Worm (Caenorhabditis elegans) whole organism, L1 larva: ENCODE measurements around the gene hum-5.

Source experiments
- aha-1 ChIP-seq: fragments of 150-350 bp; optimal IDR thresholded peaks from 2 replicates; lab custom pipeline; 2014; ENCODE audit warnings: missing biosample characterization, missing genetic modification characterization
- aly-2 ChIP-seq: fragments of 150-350 bp; optimal IDR thresholded peaks from 2 replicates; lab custom pipeline; 2014; ENCODE audit warnings: missing biosample characterization, missing genetic modification characterization
- ama-1 ChIP-seq: fragments of 150-350 bp; optimal IDR thresholded peaks from 2 replicates; lab custom pipeline; 2014
- blmp-1 ChIP-seq: fragments of 150-350 bp; optimal IDR thresholded peaks from 2 replicates; lab custom pipeline; 2014; ENCODE audit warnings: missing biosample characterization, missing genetic modification characterization
- ceh-88 ChIP-seq: fragments of 200-800 bp; sonication (Bioruptor generic); IDR thresholded peaks from 2 replicates; pipeline ENCODE4 v1.3.6; 2022; ENCODE audit warnings: missing genetic modification characterization, missing compliant biosample characterization
- ces-1 ChIP-seq: fragments of 150-350 bp; optimal IDR thresholded peaks from 2 replicates; lab custom pipeline; 2014; ENCODE audit warnings: missing biosample characterization, missing genetic modification reagents, missing genetic modification characterization
- dsc-1 ChIP-seq: sonication (generic microtip); optimal IDR thresholded peaks from 2 replicates; lab custom pipeline; 2016; ENCODE audit warnings: mild to moderate bottlenecking, missing genetic modification characterization, missing compliant biosample characterization
- efl-1 ChIP-seq, 4 experiments: fragments of 150-350 bp; optimal IDR thresholded peaks in 3 of 4; peaks in 1 of 4; 1 replicate in 1 of 4; 2 replicates in 3 of 4; lab custom pipeline; 2014; ENCODE audit warnings: missing biosample characterization in 2 of 4, missing genetic modification characterization in 2 of 4, missing genetic modification reagents in 2 of 4
- fkh-10 ChIP-seq: sonication (generic microtip); optimal IDR thresholded peaks from 2 replicates; lab custom pipeline; 2017; ENCODE audit warnings: missing biosample characterization, missing genetic modification reagents, missing genetic modification characterization
- fkh-8 ChIP-seq: sonication (generic microtip); optimal IDR thresholded peaks from 2 replicates; lab custom pipeline; 2016; ENCODE audit warnings: mild to moderate bottlenecking, missing genetic modification characterization, missing compliant biosample characterization
- grh-1 ChIP-seq: fragments of 200-800 bp; sonication (Bioruptor generic); IDR thresholded peaks from 2 replicates; pipeline ENCODE4 v1.3.6; 2022; ENCODE audit warnings: missing genetic modification reagents, missing genetic modification characterization, missing compliant biosample characterization
- hlh-17 ChIP-seq: fragments of 200-800 bp; sonication (Bioruptor generic); optimal IDR thresholded peaks from 2 replicates; lab custom pipeline; 2018; ENCODE audit warnings: missing genetic modification characterization, mild to moderate bottlenecking, missing compliant biosample characterization, moderate library complexity, borderline replicate concordance
- hpl-2 ChIP-seq: fragments of 150-350 bp; optimal IDR thresholded peaks from 2 replicates; lab custom pipeline; 2014; ENCODE audit warnings: missing biosample characterization, missing genetic modification reagents, missing genetic modification characterization
- isw-1 ChIP-seq: fragments of 200-800 bp; sonication (Bioruptor generic); IDR thresholded peaks from 2 replicates; pipeline ENCODE4 v1.3.6; 2022; ENCODE audit warnings: missing genetic modification characterization, missing compliant biosample characterization
- lin-14 ChIP-seq: fragments of 200-800 bp; sonication (Bioruptor generic); optimal IDR thresholded peaks from 2 replicates; lab custom pipeline; 2018; ENCODE audit warnings: mild to moderate bottlenecking, missing genetic modification characterization, moderate library complexity, missing compliant biosample characterization
- lin-39 ChIP-seq: fragments of 150-350 bp; optimal IDR thresholded peaks from 2 replicates; lab custom pipeline; 2014; ENCODE audit warnings: missing biosample characterization, missing genetic modification reagents, missing genetic modification characterization
- lsy-2 ChIP-seq, 2 experiments: fragments of 150-350 bp; optimal IDR thresholded peaks; 2 replicates each; lab custom pipeline; 2014; ENCODE audit warnings: missing biosample characterization in 2 of 2, missing genetic modification characterization in 2 of 2
- mab-9 ChIP-seq: fragments of 200-800 bp; sonication (Bioruptor generic); IDR thresholded peaks from 2 replicates; pipeline ENCODE4 v1.3.6; 2022; ENCODE audit warnings: missing genetic modification reagents, missing genetic modification characterization, missing compliant biosample characterization
- mef-2 ChIP-seq: fragments of 150-350 bp; optimal IDR thresholded peaks from 2 replicates; lab custom pipeline; 2014; ENCODE audit warnings: missing biosample characterization, missing genetic modification characterization
- mep-1 ChIP-seq: fragments of 150-350 bp; optimal IDR thresholded peaks from 2 replicates; lab custom pipeline; 2014; ENCODE audit warnings: missing biosample characterization, missing genetic modification characterization
- nhr-11 ChIP-seq: fragments of 150-350 bp; optimal IDR thresholded peaks from 2 replicates; lab custom pipeline; 2014; ENCODE audit warnings: missing biosample characterization, missing genetic modification characterization
- nhr-237 ChIP-seq: fragments of 150-350 bp; optimal IDR thresholded peaks from 2 replicates; lab custom pipeline; 2014; ENCODE audit warnings: missing biosample characterization, missing genetic modification characterization
- nhr-71 ChIP-seq: sonication (generic microtip); optimal IDR thresholded peaks from 2 replicates; lab custom pipeline; 2016; ENCODE audit warnings: mild to moderate bottlenecking, missing genetic modification characterization, moderate library complexity, missing compliant biosample characterization
- pqm-1 ChIP-seq: sonication (generic microtip); optimal IDR thresholded peaks from 3 replicates; lab custom pipeline; 2017; ENCODE audit warnings: missing biosample characterization, missing genetic modification characterization
- rnt-1 ChIP-seq: sonication (generic microtip); optimal IDR thresholded peaks from 2 replicates; lab custom pipeline; 2016; ENCODE audit warnings: mild to moderate bottlenecking, missing genetic modification characterization, moderate library complexity, missing compliant biosample characterization
- snpc-4 ChIP-seq: fragments of 150-350 bp; optimal IDR thresholded peaks from 2 replicates; lab custom pipeline; 2014; ENCODE audit warnings: missing biosample characterization, missing genetic modification characterization
- snu-23 ChIP-seq: sonication (generic microtip); optimal IDR thresholded peaks from 2 replicates; lab custom pipeline; 2016; ENCODE audit warnings: missing genetic modification characterization, missing compliant biosample characterization
- sox-4 ChIP-seq: sonication (generic microtip); optimal IDR thresholded peaks from 2 replicates; lab custom pipeline; 2016; ENCODE audit warnings: missing genetic modification characterization, missing compliant biosample characterization
- sup-37 ChIP-seq: fragments of 200-800 bp; sonication (Bioruptor generic); optimal IDR thresholded peaks from 2 replicates; lab custom pipeline; 2018; ENCODE audit warnings: mild to moderate bottlenecking, missing genetic modification characterization, missing compliant biosample characterization
- unc-30 ChIP-seq: sonication (generic microtip); optimal IDR thresholded peaks from 2 replicates; lab custom pipeline; 2017; ENCODE audit warnings: missing biosample characterization, missing genetic modification characterization
- unc-86 ChIP-seq: sonication (generic microtip); optimal IDR thresholded peaks from 2 replicates; lab custom pipeline; 2016; ENCODE audit warnings: missing genetic modification characterization, missing compliant biosample characterization
- unc-98 ChIP-seq: fragments of 200-800 bp; sonication (Bioruptor generic); IDR thresholded peaks from 2 replicates; pipeline ENCODE4 v1.3.6; 2022; ENCODE audit warnings: missing genetic modification characterization, missing compliant biosample characterization
- ztf-11 ChIP-seq, 2 experiments: sonication (generic microtip); optimal IDR thresholded peaks; 2 replicates each; lab custom pipeline; 2016 to 2017; ENCODE audit warnings: missing genetic modification characterization in 2 of 2, missing biosample characterization in 1 of 2, missing compliant biosample characterization in 1 of 2

The hum-5 gene

DNA sequence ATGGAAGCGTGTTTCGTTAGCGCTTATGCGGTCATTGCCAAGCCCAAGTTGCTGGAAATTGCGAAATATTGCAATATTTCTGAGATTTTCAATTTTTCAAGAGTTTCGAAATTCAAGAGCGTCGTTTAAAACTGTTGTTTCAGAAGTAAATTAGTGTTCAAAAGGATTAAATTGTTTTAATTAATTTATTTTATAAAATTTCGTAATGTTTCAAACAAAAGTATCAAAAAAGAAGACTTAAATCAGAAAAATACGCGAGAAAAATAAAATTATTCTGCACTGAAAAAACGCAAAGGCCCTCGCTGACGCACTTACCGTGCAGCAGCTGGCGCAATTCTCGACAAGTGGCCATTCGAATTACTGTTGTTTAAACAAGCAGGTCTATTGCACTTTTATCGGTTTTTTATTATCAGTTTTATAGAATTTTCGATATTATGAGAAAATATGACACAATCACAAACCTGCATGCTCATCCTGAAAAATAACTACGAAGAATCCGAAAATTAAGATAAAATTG lies 32.5 kb downstream of the hum-5 start, which contains the start of gene tif-1A (continued):
- TF ChIP-seq nhr-237 (tag; lab: Kevin White, UChicago) (peak; percentile 13), ztf-11 (tag; optimal IDR thresholded peaks at IDR 0.05; lab: Kevin White, UChicago) (peak in 1 of 2 experiments; percentile 61), fkh-10 (GFP tag; lab: Kevin White, UChicago) (peak; percentile 9), mep-1 (peak; percentile 97), blmp-1 (tag; lab: Kevin White, UChicago) (peak; percentile 59), mab-9 (no peak)

DNA sequence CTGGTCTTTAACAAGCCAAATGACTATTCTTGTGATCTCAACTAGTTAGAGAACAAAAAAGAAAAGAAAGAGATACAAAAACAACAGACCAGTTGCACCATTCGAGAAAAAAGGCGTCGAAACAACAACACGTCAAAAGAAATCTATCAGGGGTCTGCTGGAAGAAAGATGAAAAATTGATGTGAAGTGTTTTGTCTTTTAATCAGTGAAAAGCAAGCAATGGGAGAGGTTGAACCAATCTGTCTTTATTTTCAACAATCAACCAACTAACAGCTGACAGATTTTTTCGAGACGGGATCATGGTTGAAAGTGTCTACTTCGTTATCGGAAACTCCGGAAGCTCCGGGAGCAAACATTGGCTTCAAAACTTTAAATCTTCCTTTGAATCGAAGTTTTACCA lies 42.2 kb downstream of the hum-5 start:
- peak; percentile 55 for TF ChIP-seq lin-14 (GFP tag; lab: Kevin White, UChicago)
- peak in 1 of 2 experiments; percentile 45 for TF ChIP-seq lsy-2 (tag; optimal IDR thresholded peaks at IDR 0.05; lab: Kevin White, UChicago)
- peak; percentile 43 for TF ChIP-seq nhr-71 (tag; lab: Kevin White, UChicago)
- TF ChIP-seq nhr-11 (tag; lab: Kevin White, UChicago) = no peak
- no peak for TF ChIP-seq isw-1 (GFP tag; lab: Robert Waterston, UW)
- TF ChIP-seq rnt-1 (tag; lab: Kevin White, UChicago) = peak; percentile 41
- no peak for TF ChIP-seq snu-23 (GFP tag; lab: Kevin White, UChicago)
- peak; percentile 22 for TF ChIP-seq lin-39 (tag; lab: Kevin White, UChicago)

DNA sequence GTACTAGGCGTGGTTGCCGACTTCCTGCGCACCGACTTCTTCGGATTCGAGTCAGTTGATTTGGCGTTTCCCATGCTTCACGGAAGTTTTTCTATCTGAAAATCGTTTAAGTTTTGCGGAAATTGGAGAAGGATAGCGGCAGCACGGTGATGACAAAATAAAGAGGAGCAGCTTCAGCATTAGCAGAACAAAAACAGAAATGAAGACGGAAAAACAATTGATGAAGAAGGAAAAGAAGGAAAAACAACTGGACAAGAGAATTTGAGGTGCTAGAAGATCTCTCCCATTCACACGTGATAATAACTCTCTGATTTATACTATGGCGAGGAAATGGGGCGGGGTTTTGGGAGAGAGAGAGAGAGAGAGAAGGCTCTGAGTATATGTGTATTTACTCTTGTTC lies 44.6 kb downstream of the hum-5 start, which contains the start of gene glb-11:
TSS of gene glb-11 (minus strand) at position 101 of the 400 bp plus-strand sequence.
- TF ChIP-seq fkh-8 (tag; lab: Kevin White, UChicago) = peak; percentile 21
- no peak for TF ChIP-seq unc-98
- no peak for TF ChIP-seq aly-2 (tag; lab: Kevin White, UChicago)
- no peak for TF ChIP-seq sup-37
- no peak for TF ChIP-seq efl-1 (optimal IDR thresholded peaks at IDR 0.05; lab: Kevin White, UChicago)
- TF ChIP-seq efl-1 (GFP tag; optimal IDR thresholded peaks at IDR 0.05 in 1 of 2; lab: Kevin White, UChicago) = peak in 1 of 2 experiments; percentile 71
- peak; percentile 6 for TF ChIP-seq dsc-1 (tag; lab: Kevin White, UChicago)
- TF ChIP-seq, all 84 proteins: peak for 3

DNA sequence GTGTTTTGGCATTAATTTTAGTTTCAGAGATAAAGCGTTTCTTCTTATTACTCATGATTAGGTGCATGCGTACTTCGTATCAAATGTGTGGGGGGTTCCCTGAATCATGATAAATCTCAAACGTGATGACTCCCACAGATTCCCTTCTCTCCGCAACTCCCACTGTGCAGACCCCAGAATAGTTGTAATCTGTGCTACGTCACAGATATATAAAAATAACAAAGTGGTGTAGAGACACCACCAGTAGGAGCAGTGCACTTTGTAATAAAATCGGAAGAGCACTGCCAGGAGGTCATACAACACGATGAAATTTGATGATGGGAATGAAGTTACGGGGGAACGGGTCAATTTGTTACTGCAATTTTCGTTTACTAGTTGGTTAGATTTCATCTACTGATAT lies 45.3 kb downstream of the hum-5 start:
- TF ChIP-seq dsc-1 (tag; lab: Kevin White, UChicago) = peak; percentile 36
- TF ChIP-seq lin-14 (GFP tag; lab: Kevin White, UChicago) = peak; percentile 35
- TF ChIP-seq nhr-71 (tag; lab: Kevin White, UChicago) = peak; percentile 46
- TF ChIP-seq mef-2 (tag; lab: Kevin White, UChicago) = peak; percentile 21
- peak; percentile 46 for TF ChIP-seq rnt-1 (tag; lab: Kevin White, UChicago)
- TF ChIP-seq ceh-88 = no peak
- no peak for TF ChIP-seq aha-1 (tag; lab: Kevin White, UChicago)
- TF ChIP-seq, all 84 proteins: peak for 5

DNA sequence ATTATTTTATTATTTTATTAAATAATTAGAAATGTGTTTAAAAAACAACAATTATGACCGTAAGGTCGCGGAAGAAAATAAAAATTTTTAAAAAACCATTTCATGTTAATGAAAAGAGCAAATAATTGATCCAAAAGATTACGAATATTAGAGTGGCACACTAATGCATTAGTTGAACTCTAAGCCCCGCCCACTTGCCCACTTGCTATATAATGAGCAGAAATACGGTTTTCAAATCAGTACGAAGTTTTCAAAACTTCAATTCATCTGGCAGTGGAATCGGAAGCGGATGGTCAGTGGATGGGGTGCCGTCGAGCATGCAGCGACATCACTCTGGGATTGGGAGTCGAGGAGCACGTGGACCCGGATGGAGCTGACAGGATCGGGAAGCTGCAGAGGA lies 48.9 kb downstream of the hum-5 start, which contains the start of gene C36E8.6:
TSS of gene C36E8.6 (plus strand) at position 301 of the 400 bp plus-strand sequence.
- TF ChIP-seq hpl-2 (no peak), hlh-17 (no peak), snpc-4 (tag; lab: Kevin White, UChicago) (no peak), pqm-1 (tag; lab: Kevin White, UChicago) (no peak), ama-1 (lab: Kevin White, UChicago) (no peak), ces-1 (GFP tag; lab: Kevin White, UChicago) (no peak), unc-86 (tag; lab: Kevin White, UChicago) (no peak)

DNA sequence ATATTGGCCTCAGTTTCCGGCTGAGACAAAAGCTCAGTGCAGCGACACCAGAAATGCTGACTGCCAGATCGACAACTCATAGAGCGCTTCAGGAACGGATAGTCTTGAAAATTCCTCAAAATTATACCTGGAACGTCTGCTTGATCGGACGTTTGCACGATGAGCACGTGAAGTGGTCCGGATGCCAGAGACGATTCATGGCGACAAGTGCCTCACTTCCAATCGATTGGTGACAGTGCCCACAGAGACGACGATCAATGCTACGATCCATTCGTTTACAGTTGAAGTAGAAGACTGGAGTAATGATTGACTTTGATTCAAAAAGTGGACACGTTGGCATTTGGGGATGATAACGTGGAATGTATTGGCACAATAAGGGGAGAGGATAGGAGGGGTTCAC lies 50.3 kb downstream of the hum-5 start, which contains the start of gene Y1A5A.1:
TSS of gene Y1A5A.1 (minus strand) at position 294 of the 400 bp plus-strand sequence.
- no peak for TF ChIP-seq efl-1 (optimal IDR thresholded peaks at IDR 0.05; lab: Kevin White, UChicago)
- peak in 1 of 2 experiments; percentile 33 for TF ChIP-seq efl-1 (GFP tag; optimal IDR thresholded peaks at IDR 0.05 in 1 of 2; lab: Kevin White, UChicago)
- no peak for TF ChIP-seq unc-30
- TF ChIP-seq snu-23 (GFP tag; lab: Kevin White, UChicago) = no peak
- TF ChIP-seq sox-4 (tag; lab: Kevin White, UChicago) = no peak
- TF ChIP-seq grh-1 = no peak
- no peak for TF ChIP-seq unc-86 (tag; lab: Kevin White, UChicago)
